Worm (Caenorhabditis elegans) whole organism, young adult: ENCODE results near the gene M153.3.

ENCODE experiments used
- B0019.2 ChIP-seq: fragments of 200-800 bp; sonication (Bioruptor generic); conservative IDR thresholded peaks from 2 replicates; pipeline ENCODE4 v1.3.6; 2022; ENCODE audit warnings: missing genetic modification reagents, missing genetic modification characterization, missing compliant biosample characterization
- B0035.1 ChIP-seq: sonication (generic microtip); optimal IDR thresholded peaks from 2 replicates; lab custom pipeline; 2016; ENCODE audit warnings: missing genetic modification characterization, mild to moderate bottlenecking, missing compliant biosample characterization, missing genotype, missing genetic modification reagents
- F22D6.2 ChIP-seq: sonication (generic microtip); optimal IDR thresholded peaks from 2 replicates; lab custom pipeline; 2016; ENCODE audit warnings: mild to moderate bottlenecking, missing genetic modification characterization, missing compliant biosample characterization
- F23B12.7 ChIP-seq: sonication (generic microtip); optimal IDR thresholded peaks from 2 replicates; lab custom pipeline; 2017; ENCODE audit warnings: missing genetic modification characterization, mild to moderate bottlenecking, missing compliant biosample characterization, antibody characterized with exemption, moderate library complexity; ENCODE audit not compliant: insufficient read depth
- Y79H2A.3 ChIP-seq: fragments of 200-800 bp; sonication (Bioruptor generic); conservative IDR thresholded peaks from 2 replicates; pipeline ENCODE4 v1.3.6; 2022; ENCODE audit warnings: missing genetic modification reagents, missing genetic modification characterization, missing compliant biosample characterization
- akir-1 ChIP-seq: fragments of 200-800 bp; sonication (Bioruptor generic); optimal IDR thresholded peaks from 2 replicates; lab custom pipeline; 2018; ENCODE audit warnings: mild to moderate bottlenecking, missing genetic modification characterization, moderate library complexity, missing compliant biosample characterization
- attf-5 ChIP-seq: fragments of 200-800 bp; sonication (Bioruptor generic); optimal IDR thresholded peaks from 2 replicates; lab custom pipeline; 2018; ENCODE audit warnings: mild to moderate bottlenecking, missing genetic modification characterization, missing compliant biosample characterization
- attf-6 ChIP-seq: fragments of 200-800 bp; sonication (Bioruptor generic); IDR thresholded peaks from 2 replicates; pipeline ENCODE4 v1.3.6; 2022; ENCODE audit warnings: missing genetic modification reagents, missing genetic modification characterization, missing compliant biosample characterization
- ceh-100 ChIP-seq: fragments of 200-800 bp; sonication (Bioruptor generic); IDR thresholded peaks from 2 replicates; pipeline ENCODE4 v1.3.6; 2022; ENCODE audit warnings: missing genetic modification reagents, missing genetic modification characterization, missing compliant biosample characterization
- ceh-27 ChIP-seq: fragments of 200-800 bp; sonication (Bioruptor generic); optimal IDR thresholded peaks from 2 replicates; lab custom pipeline; 2018; ENCODE audit warnings: mild to moderate bottlenecking, missing genetic modification characterization, moderate library complexity, missing compliant biosample characterization
- die-1 ChIP-seq: sonication (generic microtip); optimal IDR thresholded peaks from 2 replicates; lab custom pipeline; 2016; ENCODE audit warnings: missing genotype, mild to moderate bottlenecking, missing genetic modification characterization, missing compliant biosample characterization
- dpff-1 ChIP-seq: sonication (generic microtip); optimal IDR thresholded peaks from 2 replicates; lab custom pipeline; 2017; ENCODE audit warnings: mild to moderate bottlenecking, missing genetic modification characterization, missing compliant biosample characterization
- egl-18 ChIP-seq: fragments of 200-800 bp; sonication (Bioruptor generic); IDR thresholded peaks from 2 replicates; pipeline ENCODE4 v1.3.6; 2022; ENCODE audit warnings: missing genetic modification reagents, missing genetic modification characterization, missing compliant biosample characterization
- ets-4 ChIP-seq: fragments of 200-800 bp; sonication (Bioruptor generic); optimal IDR thresholded peaks from 2 replicates; lab custom pipeline; 2018; ENCODE audit warnings: mild to moderate bottlenecking, missing genetic modification characterization, missing compliant biosample characterization
- lag-1 ChIP-seq: fragments of 200-800 bp; sonication (Bioruptor generic); IDR thresholded peaks from 2 replicates; pipeline ENCODE4 v1.3.6; 2022; ENCODE audit warnings: missing genetic modification reagents, missing genetic modification characterization, missing compliant biosample characterization
- lin-26 ChIP-seq: fragments of 200-800 bp; sonication (Bioruptor generic); IDR thresholded peaks from 2 replicates; pipeline ENCODE4 v1.3.6; 2022; ENCODE audit warnings: missing genetic modification reagents, missing genetic modification characterization, missing compliant biosample characterization
- lsy-27 ChIP-seq: sonication (generic microtip); optimal IDR thresholded peaks from 2 replicates; lab custom pipeline; 2017; ENCODE audit warnings: missing genetic modification characterization, mild to moderate bottlenecking, missing compliant biosample characterization, antibody characterized with exemption, missing genotype, borderline replicate concordance; ENCODE audit not compliant: insufficient read depth
- madf-10 ChIP-seq: sonication (generic microtip); optimal IDR thresholded peaks from 2 replicates; lab custom pipeline; 2016; ENCODE audit warnings: mild to moderate bottlenecking, missing genetic modification characterization, missing compliant biosample characterization
- madf-8 ChIP-seq: fragments of 200-800 bp; sonication (Bioruptor generic); conservative IDR thresholded peaks from 2 replicates; pipeline ENCODE4 v1.3.6; 2022; ENCODE audit warnings: missing genetic modification reagents, missing genetic modification characterization, missing compliant biosample characterization
- mcd-1 ChIP-seq: fragments of 200-800 bp; sonication (Bioruptor generic); IDR thresholded peaks from 2 replicates; pipeline ENCODE4 v1.3.6; 2022; ENCODE audit warnings: missing genetic modification reagents, missing genetic modification characterization, missing compliant biosample characterization
- mel-28 ChIP-seq: sonication (generic microtip); optimal IDR thresholded peaks from 2 replicates; lab custom pipeline; 2016; ENCODE audit warnings: borderline replicate concordance, mild to moderate bottlenecking, missing genetic modification characterization, missing compliant biosample characterization
- mxl-1 ChIP-seq: sonication (generic microtip); optimal IDR thresholded peaks from 2 replicates; lab custom pipeline; 2016; ENCODE audit warnings: missing genetic modification characterization, missing compliant biosample characterization
- nfyb-1 ChIP-seq: fragments of 200-800 bp; sonication (Bioruptor generic); IDR thresholded peaks from 2 replicates; pipeline ENCODE4 v1.3.6; 2022; ENCODE audit warnings: missing genetic modification reagents, missing genetic modification characterization, missing compliant biosample characterization
- nhr-120 ChIP-seq: fragments of 200-800 bp; sonication (Bioruptor generic); IDR thresholded peaks from 2 replicates; pipeline ENCODE4 v1.3.6; 2022; ENCODE audit warnings: missing genetic modification characterization, missing compliant biosample characterization
- nhr-179 ChIP-seq: sonication (generic microtip); optimal IDR thresholded peaks from 2 replicates; lab custom pipeline; 2016; ENCODE audit warnings: mild to moderate bottlenecking, missing genetic modification characterization, missing compliant biosample characterization
- nhr-27 ChIP-seq: fragments of 200-800 bp; sonication (Bioruptor generic); optimal IDR thresholded peaks from 2 replicates; lab custom pipeline; 2018; ENCODE audit warnings: mild to moderate bottlenecking, missing genetic modification characterization, moderate library complexity, missing compliant biosample characterization
- nhr-80 ChIP-seq: sonication (generic microtip); optimal IDR thresholded peaks from 2 replicates; lab custom pipeline; 2016; ENCODE audit warnings: missing genetic modification characterization, missing compliant biosample characterization
- nhr-90 ChIP-seq: sonication (generic microtip); optimal IDR thresholded peaks from 2 replicates; lab custom pipeline; 2016; ENCODE audit warnings: missing genotype, mild to moderate bottlenecking, missing genetic modification characterization, missing compliant biosample characterization
- pha-4 ChIP-seq: fragments of 150-350 bp; sonication (generic microtip); optimal IDR thresholded peaks from 2 replicates; lab custom pipeline; 2014; ENCODE audit warnings: missing biosample characterization, missing genetic modification reagents, missing genetic modification characterization
- sdz-38 ChIP-seq: sonication (generic microtip); optimal IDR thresholded peaks from 2 replicates; lab custom pipeline; 2016; ENCODE audit warnings: missing genotype, missing genetic modification characterization, missing compliant biosample characterization
- tbp1 ChIP-seq: fragments of 200-800 bp; sonication (Bioruptor generic); optimal IDR thresholded peaks from 2 replicates; lab custom pipeline; 2018; ENCODE audit warnings: mild to moderate bottlenecking, missing genetic modification characterization, missing compliant biosample characterization
- ztf-22 ChIP-seq: fragments of 200-800 bp; sonication (Bioruptor generic); optimal IDR thresholded peaks from 2 replicates; lab custom pipeline; 2018; ENCODE audit warnings: mild to moderate bottlenecking, missing genetic modification characterization, moderate library complexity, missing compliant biosample characterization

The M153.3 gene

ce11 chrX:12162659-12163058 is 20.0 kb downstream of the M153.3 start:
- TF ChIP-seq B0035.1 (tag; lab: Kevin White, UChicago) (no peak), nhr-179 (no peak), akir-1 (no peak), dpff-1 (tag; lab: Kevin White, UChicago) (no peak), B0019.2 (GFP tag; lab: Robert Waterston, UW) (no peak), tbp1 (no peak), ceh-100 (GFP tag; lab: Robert Waterston, UW) (no peak)

- no peak for TF ChIP-seq F22D6.2 (tag; lab: Kevin White, UChicago)
- TF ChIP-seq nhr-27 = no peak
- no peak for TF ChIP-seq sdz-38
- no peak for TF ChIP-seq dpff-1 (tag; lab: Kevin White, UChicago)
- TF ChIP-seq nhr-90 (tag; lab: Kevin White, UChicago) = no peak
- TF ChIP-seq nhr-120 (GFP tag; lab: Robert Waterston, UW) = no peak
- no peak for TF ChIP-seq F23B12.7 (tag; lab: Kevin White, UChicago)
- TF ChIP-seq die-1 (tag; lab: Kevin White, UChicago) = no peak
- no peak for TF ChIP-seq Y79H2A.3 (GFP tag; lab: Robert Waterston, UW)
- no peak for TF ChIP-seq nhr-80 (tag; lab: Kevin White, UChicago)
- TF ChIP-seq ceh-27 (GFP tag; lab: Kevin White, UChicago) = no peak
- no peak for TF ChIP-seq lsy-27 (tag; lab: Kevin White, UChicago)
- no peak for TF ChIP-seq madf-10 (tag; lab: Kevin White, UChicago)
- no peak for TF ChIP-seq lin-26 (GFP tag; lab: Robert Waterston, UW)
- no peak for TF ChIP-seq ets-4 (GFP tag; lab: Kevin White, UChicago)
- no peak for TF ChIP-seq pha-4 (tag; lab: Kevin White, UChicago)
- TF ChIP-seq mel-28 (tag; lab: Kevin White, UChicago) = no peak
- no peak for TF ChIP-seq nfyb-1 (GFP tag; lab: Robert Waterston, UW)
These were observed 21.4 kb downstream of the M153.3 start for ce11 chrX:12164047-12164446.

DNA sequence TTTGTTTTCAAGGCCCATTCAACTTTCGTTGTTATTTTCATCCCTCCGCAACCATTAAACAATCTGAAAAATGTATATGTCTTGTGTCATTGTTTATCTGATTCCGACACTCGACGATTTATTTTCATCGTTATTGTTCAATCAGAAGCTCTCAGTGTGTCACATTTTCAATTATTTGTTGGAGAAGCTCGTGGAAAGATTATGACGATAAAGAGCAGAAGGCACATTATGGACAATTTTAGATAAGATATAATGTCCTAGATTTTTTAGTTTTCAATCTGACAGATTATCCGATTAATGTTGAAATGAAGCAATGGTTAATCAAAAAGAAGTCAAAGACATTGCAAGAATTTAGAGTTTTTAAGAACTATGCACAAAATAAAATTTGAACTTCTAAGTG is 22.3 kb downstream of the M153.3 start:
- no peak for TF ChIP-seq madf-8 (GFP tag; lab: Robert Waterston, UW)
- no peak for TF ChIP-seq nhr-120 (GFP tag; lab: Robert Waterston, UW)
- no peak for TF ChIP-seq mxl-1 (tag; lab: Kevin White, UChicago)
- no peak for TF ChIP-seq pha-4 (tag; lab: Kevin White, UChicago)
- no peak for TF ChIP-seq attf-5 (GFP tag; lab: Kevin White, UChicago)
- no peak for TF ChIP-seq ztf-22

DNA sequence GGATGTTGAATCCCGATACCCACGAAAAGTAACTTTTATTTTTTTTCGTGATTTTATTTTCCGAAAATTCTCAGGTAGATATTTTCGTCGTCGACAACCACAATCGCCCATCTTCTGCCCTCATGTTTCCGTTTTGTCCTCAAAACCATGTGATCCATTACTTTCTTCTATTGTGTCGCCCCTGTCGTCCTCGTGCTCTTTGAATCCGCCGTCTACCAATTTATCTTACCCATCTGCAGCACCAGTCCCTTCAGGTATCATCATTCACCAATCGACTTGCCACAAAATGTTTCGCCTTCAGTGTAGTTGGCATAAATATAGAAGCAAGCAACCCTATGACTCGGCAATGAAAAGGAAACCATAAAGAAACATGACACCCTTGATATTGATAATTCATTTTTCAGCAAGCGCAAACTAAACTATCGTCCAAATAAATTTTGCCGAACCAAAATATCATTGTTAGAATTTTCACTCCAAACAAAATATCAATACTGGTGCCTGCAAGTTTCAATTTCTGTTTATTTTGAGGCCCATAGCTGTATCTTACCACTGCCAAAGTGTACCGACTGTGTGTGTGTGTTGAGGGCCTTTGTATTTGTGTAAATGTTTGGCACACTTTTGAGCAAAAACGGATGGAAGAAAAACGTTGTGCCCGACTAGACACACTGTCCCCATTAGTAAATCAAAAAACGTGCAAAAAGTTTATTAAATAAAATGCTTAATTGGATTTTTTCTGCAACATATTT is 25.1 kb downstream of the M153.3 start:
- TF ChIP-seq mcd-1 (GFP tag; lab: Robert Waterston, UW) (no peak), attf-6 (GFP tag; lab: Robert Waterston, UW) (no peak), lag-1 (GFP tag; lab: Robert Waterston, UW) (no peak), egl-18 (no peak)
